Worm (Caenorhabditis elegans) whole organism, L4 larva: ENCODE results near the gene C27D6.15.

Experiments
- D1046.2 ChIP-seq: fragments of 200-800 bp; sonication (Bioruptor generic); IDR thresholded peaks from 2 replicates; pipeline ENCODE4 v1.3.6; 2022; ENCODE audit warnings: missing genetic modification characterization, missing compliant biosample characterization
- F26F4.8 ChIP-seq: fragments of 200-800 bp; sonication (Bioruptor generic); conservative IDR thresholded peaks from 2 replicates; pipeline ENCODE4 v1.3.6; 2022; ENCODE audit warnings: missing genetic modification characterization, missing compliant biosample characterization
- T26A8.4 ChIP-seq: fragments of 200-800 bp; sonication (Bioruptor generic); IDR thresholded peaks from 2 replicates; pipeline ENCODE4 v1.3.6; 2022; ENCODE audit warnings: missing genetic modification characterization, missing compliant biosample characterization
- Y48G9A.11 ChIP-seq: fragments of 200-800 bp; sonication (Bioruptor generic); IDR thresholded peaks from 2 replicates; pipeline ENCODE4 v1.3.6; 2022; ENCODE audit warnings: missing genetic modification reagents, missing genetic modification characterization, missing compliant biosample characterization
- ceh-20 ChIP-seq: fragments of 200-800 bp; sonication (Bioruptor generic); IDR thresholded peaks from 2 replicates; pipeline ENCODE4 v1.3.6; 2022; ENCODE audit warnings: missing genetic modification reagents, missing genetic modification characterization, missing compliant biosample characterization
- ceh-82 ChIP-seq: sonication (generic microtip); optimal IDR thresholded peaks from 2 replicates; lab custom pipeline; 2017; ENCODE audit warnings: missing biosample characterization, missing genetic modification characterization
- daf-16 ChIP-seq, 3 experiments: sonication (generic microtip); optimal IDR thresholded peaks; 2 replicates each; lab custom pipeline; 2016 to 2017; ENCODE audit warnings: missing genetic modification characterization in 3 of 3, missing genetic modification reagents in 3 of 3, mild to moderate bottlenecking in 2 of 3, missing compliant biosample characterization in 2 of 3, missing biosample characterization in 1 of 3, moderate library complexity in 1 of 3
- daf-8 ChIP-seq: fragments of 200-800 bp; sonication (Bioruptor generic); IDR thresholded peaks from 2 replicates; pipeline ENCODE4 v1.3.6; 2022; ENCODE audit warnings: missing genetic modification characterization, missing compliant biosample characterization
- dmd-6 ChIP-seq: fragments of 200-800 bp; sonication (Bioruptor generic); IDR thresholded peaks from 2 replicates; pipeline ENCODE4 v1.3.6; 2022; ENCODE audit warnings: missing genetic modification reagents, missing genetic modification characterization, missing compliant biosample characterization
- dpl-1 ChIP-seq: fragments of 150-350 bp; optimal IDR thresholded peaks from 2 replicates; lab custom pipeline; 2014; ENCODE audit warnings: missing biosample characterization, missing genetic modification reagents, missing genetic modification characterization
- dve-1 ChIP-seq: sonication (generic microtip); optimal IDR thresholded peaks from 2 replicates; lab custom pipeline; 2017; ENCODE audit warnings: antibody characterized with exemption, mild to moderate bottlenecking, missing genetic modification characterization, missing compliant biosample characterization; ENCODE audit not compliant: insufficient read depth
- fkh-10 ChIP-seq: fragments of 150-350 bp; optimal IDR thresholded peaks from 2 replicates; lab custom pipeline; 2014; ENCODE audit warnings: missing biosample characterization, missing genetic modification reagents, missing genetic modification characterization
- hlh-11 ChIP-seq: fragments of 200-800 bp; sonication (Bioruptor generic); optimal IDR thresholded peaks from 2 replicates; lab custom pipeline; 2018; ENCODE audit warnings: mild to moderate bottlenecking, missing genetic modification characterization, missing compliant biosample characterization
- hlh-30 ChIP-seq: sonication (generic microtip); optimal IDR thresholded peaks from 2 replicates; lab custom pipeline; 2017; ENCODE audit warnings: antibody characterized with exemption, mild to moderate bottlenecking, missing genetic modification characterization, missing compliant biosample characterization; ENCODE audit not compliant: insufficient read depth
- hmg-1.1 ChIP-seq: fragments of 200-800 bp; sonication (Bioruptor generic); IDR thresholded peaks from 2 replicates; pipeline ENCODE4 v1.3.6; 2022; ENCODE audit warnings: missing genetic modification reagents, missing genetic modification characterization, missing compliant biosample characterization
- jun-1 ChIP-seq: fragments of 150-350 bp; optimal IDR thresholded peaks from 2 replicates; lab custom pipeline; 2014; ENCODE audit warnings: missing biosample characterization, missing genetic modification reagents, missing genetic modification characterization
- lin-38 ChIP-seq: fragments of 200-800 bp; sonication (Bioruptor generic); IDR thresholded peaks from 2 replicates; pipeline ENCODE4 v1.3.6; 2022; ENCODE audit warnings: missing genetic modification reagents, missing genetic modification characterization, missing compliant biosample characterization
- lin-39 ChIP-seq: fragments of 150-350 bp; optimal IDR thresholded peaks from 2 replicates; lab custom pipeline; 2014; ENCODE audit warnings: missing biosample characterization, missing genetic modification reagents, missing genetic modification characterization
- lsy-2 ChIP-seq, 2 experiments: fragments of 150-350 bp in 1 of 2; sonication (generic microtip) in 1 of 2; optimal IDR thresholded peaks; 2 replicates each; lab custom pipeline; 2014 to 2017; ENCODE audit warnings: missing biosample characterization in 2 of 2, missing genetic modification characterization in 2 of 2
- mdl-1 ChIP-seq, 2 experiments: fragments of 150-350 bp in 1 of 2; sonication (generic microtip) in 1 of 2; optimal IDR thresholded peaks; 2 replicates each; lab custom pipeline; 2014 to 2017; ENCODE audit warnings: missing biosample characterization in 2 of 2, missing genetic modification characterization in 2 of 2
- mep-1 ChIP-seq: fragments of 150-350 bp; sonication (generic microtip); optimal IDR thresholded peaks from 3 replicates; lab custom pipeline; 2014; ENCODE audit warnings: missing biosample characterization, missing genetic modification characterization
- mes-2 ChIP-seq: sonication (generic microtip); optimal IDR thresholded peaks from 2 replicates; lab custom pipeline; 2016; ENCODE audit warnings: missing genotype, mild to moderate bottlenecking, missing genetic modification characterization, missing compliant biosample characterization; ENCODE audit not compliant: poor library complexity, severe bottlenecking
- mxl-2 ChIP-seq: fragments of 200-800 bp; sonication (Bioruptor generic); conservative IDR thresholded peaks from 2 replicates; pipeline ENCODE4 v1.3.6; 2022; ENCODE audit warnings: missing genetic modification reagents, missing genetic modification characterization, missing compliant biosample characterization
- nhr-10 ChIP-seq: fragments of 150-350 bp; optimal IDR thresholded peaks from 2 replicates; lab custom pipeline; 2014; ENCODE audit warnings: missing biosample characterization, missing genetic modification characterization
- nhr-11 ChIP-seq: fragments of 150-350 bp; optimal IDR thresholded peaks from 2 replicates; lab custom pipeline; 2014; ENCODE audit warnings: missing biosample characterization, missing genetic modification characterization
- nhr-111 ChIP-seq: fragments of 200-800 bp; sonication (Bioruptor generic); optimal IDR thresholded peaks from 2 replicates; lab custom pipeline; 2018; ENCODE audit warnings: mild to moderate bottlenecking, missing genetic modification characterization, missing compliant biosample characterization
- nhr-28 ChIP-seq: fragments of 150-350 bp; optimal IDR thresholded peaks from 2 replicates; lab custom pipeline; 2014; ENCODE audit warnings: missing biosample characterization, missing genetic modification characterization
- nhr-6 ChIP-seq: fragments of 150-350 bp; optimal IDR thresholded peaks from 2 replicates; lab custom pipeline; 2014; ENCODE audit warnings: missing biosample characterization, missing genetic modification characterization
- nhr-77 ChIP-seq: fragments of 150-350 bp; optimal IDR thresholded peaks from 2 replicates; lab custom pipeline; 2014; ENCODE audit warnings: missing biosample characterization, missing genetic modification characterization
- pha-4 ChIP-seq, 2 experiments: fragments of 150-350 bp in 1 of 2; fragments of 200-800 bp in 1 of 2; sonication (Bioruptor generic) in 1 of 2; IDR thresholded peaks in 1 of 2; optimal IDR thresholded peaks in 1 of 2; 2 replicates each; pipeline versions ENCODE4 v1.3.6 to Lab custom; 2014 to 2022; ENCODE audit warnings: missing genetic modification characterization in 2 of 2, missing genetic modification reagents in 2 of 2, missing biosample characterization in 1 of 2, missing compliant biosample characterization in 1 of 2
- pqm-1 ChIP-seq: sonication (generic microtip); optimal IDR thresholded peaks from 2 replicates; lab custom pipeline; 2017; ENCODE audit warnings: missing biosample characterization, missing genetic modification characterization
- rbr-2 ChIP-seq: sonication (generic microtip); optimal IDR thresholded peaks from 2 replicates; lab custom pipeline; 2016; ENCODE audit warnings: missing genotype, missing genetic modification characterization, missing compliant biosample characterization
- sdz-12 ChIP-seq: fragments of 200-800 bp; sonication (Bioruptor generic); optimal IDR thresholded peaks from 2 replicates; lab custom pipeline; 2018; ENCODE audit warnings: mild to moderate bottlenecking, missing genetic modification characterization, missing compliant biosample characterization
- skn-1 ChIP-seq: fragments of 150-350 bp; optimal IDR thresholded peaks from 2 replicates; lab custom pipeline; 2014; ENCODE audit warnings: missing biosample characterization, missing genetic modification characterization
- snpc-4 ChIP-seq: fragments of 150-350 bp; optimal IDR thresholded peaks from 2 replicates; lab custom pipeline; 2014; ENCODE audit warnings: missing biosample characterization, missing genetic modification characterization
- spr-1 ChIP-seq: sonication (generic microtip); optimal IDR thresholded peaks from 2 replicates; lab custom pipeline; 2016; ENCODE audit warnings: mild to moderate bottlenecking, missing genetic modification characterization, missing compliant biosample characterization
- unc-62 ChIP-seq, 3 experiments: fragments of 150-350 bp in 1 of 3; sonication (generic microtip); optimal IDR thresholded peaks in 2 of 3; peaks in 1 of 3; 1 replicate in 1 of 3; 2 replicates in 2 of 3; lab custom pipeline; 2014 to 2017; ENCODE audit warnings: missing biosample characterization in 3 of 3, missing genetic modification characterization in 3 of 3, missing genetic modification reagents in 3 of 3, missing genotype in 1 of 3
- zip-11 ChIP-seq: fragments of 200-800 bp; sonication (Bioruptor generic); IDR thresholded peaks from 2 replicates; pipeline ENCODE4 v1.3.6; 2022; ENCODE audit warnings: missing genetic modification characterization, missing compliant biosample characterization
- ztf-7 ChIP-seq: fragments of 150-350 bp; optimal IDR thresholded peaks from 2 replicates; lab custom pipeline; 2014; ENCODE audit warnings: missing biosample characterization, missing genetic modification characterization

C27D6.15 gene

ce11 chrII:5199497-5199896, 27.8 kb downstream of the C27D6.15 start, which contains the start of gene msp-50:
TSS of gene msp-50 (plus strand) at chrII:5199797.
- no peak for TF ChIP-seq dmd-6
- no peak for TF ChIP-seq lin-38
- no peak for TF ChIP-seq ceh-20
- TF ChIP-seq nhr-11 (tag; lab: Kevin White, UChicago): no peak
- no peak for TF ChIP-seq jun-1
- TF ChIP-seq D1046.2 (GFP tag; lab: Robert Waterston, UW): no peak
- no peak for TF ChIP-seq lin-39
- no peak for TF ChIP-seq nhr-111 (GFP tag; lab: Kevin White, UChicago)
- TF ChIP-seq zip-11 (GFP tag; lab: Robert Waterston, UW): no peak
- no peak for TF ChIP-seq ztf-7 (tag; lab: Kevin White, UChicago)
- TF ChIP-seq sdz-12 (GFP tag; lab: Kevin White, UChicago): no peak
- no peak for TF ChIP-seq spr-1 (tag; lab: Kevin White, UChicago)
- TF ChIP-seq lsy-2 (tag; optimal IDR thresholded peaks at IDR 0.05; lab: Kevin White, UChicago): no peak
- TF ChIP-seq pqm-1 (tag; lab: Kevin White, UChicago): no peak
- no peak for TF ChIP-seq Y48G9A.11 (GFP tag; lab: Robert Waterston, UW)
- TF ChIP-seq daf-8 (GFP tag; lab: Robert Waterston, UW): no peak
- no peak for TF ChIP-seq mxl-2
- TF ChIP-seq, all 104 proteins: peak for 0

ce11 chrII:5200205-5200604, 28.5 kb downstream of the C27D6.15 start:
- TF ChIP-seq T26A8.4 (peak; percentile 36; the same call in 1 of the 2 replicates), F26F4.8 (GFP tag; lab: Robert Waterston, UW) (0 out of 2 replicates have a peak, but pooled peaks have one; percentile 53), snpc-4 (tag; lab: Kevin White, UChicago) (peak; percentile 63)

ce11 chrII:5200987-5201582, 29.4 kb downstream of the C27D6.15 start:
- TF ChIP-seq nhr-6 (no peak), dpl-1 (GFP tag; lab: Kevin White, UChicago) (no peak), mep-1 (tag; lab: Kevin White, UChicago) (peak; percentile 56), pha-4 (GFP tag; IDR thresholded peaks at IDR 0.05; lab: Robert Waterston, UW) (no peak), pha-4 (tag; optimal IDR thresholded peaks at IDR 0.05; lab: Kevin White, UChicago) (peak; percentile 11), skn-1 (tag; lab: Kevin White, UChicago) (no peak), ceh-20 (no peak), rbr-2 (tag; lab: Kevin White, UChicago) (peak; percentile 11), ceh-82 (tag; lab: Kevin White, UChicago) (no peak), lsy-2 (tag; optimal IDR thresholded peaks at IDR 0.05; lab: Kevin White, UChicago) (peak in 1 of 2 experiments; percentile 67), daf-16 (GFP tag; optimal IDR thresholded peaks at IDR 0.05; lab: Kevin White, UChicago) (peak in 1 of 2 experiments; percentile 89), daf-16 (tag; optimal IDR thresholded peaks at IDR 0.05; lab: Kevin White, UChicago) (peak; percentile 50), mes-2 (tag; lab: Kevin White, UChicago) (peak; percentile 44), nhr-77 (tag; lab: Kevin White, UChicago) (no peak), mdl-1 (tag; optimal IDR thresholded peaks at IDR 0.05; lab: Kevin White, UChicago) (peak in 1 of 2 experiments; percentile 22), D1046.2 (GFP tag; lab: Robert Waterston, UW) (no peak), hmg-1.1 (GFP tag; lab: Robert Waterston, UW) (peak; percentile 54; the same call in 1 of the 2 replicates), hlh-30 (peak; percentile 81), nhr-28 (tag; lab: Kevin White, UChicago) (peak; percentile 3), unc-62 (GFP tag; optimal IDR thresholded peaks at IDR 0.05 in 1 of 2; lab: Kevin White, UChicago) (peak in 1 of 2 experiments; percentile 21), unc-62 (tag; optimal IDR thresholded peaks at IDR 0.05; lab: Kevin White, UChicago) (no peak), fkh-10 (GFP tag; lab: Kevin White, UChicago) (no peak), nhr-10 (no peak), dve-1 (peak; percentile 36), hlh-11 (tag; lab: Kevin White, UChicago) (peak; percentile 57)
